Worm (Caenorhabditis elegans): ENCODE data around the gene R166.2.

DNA sequence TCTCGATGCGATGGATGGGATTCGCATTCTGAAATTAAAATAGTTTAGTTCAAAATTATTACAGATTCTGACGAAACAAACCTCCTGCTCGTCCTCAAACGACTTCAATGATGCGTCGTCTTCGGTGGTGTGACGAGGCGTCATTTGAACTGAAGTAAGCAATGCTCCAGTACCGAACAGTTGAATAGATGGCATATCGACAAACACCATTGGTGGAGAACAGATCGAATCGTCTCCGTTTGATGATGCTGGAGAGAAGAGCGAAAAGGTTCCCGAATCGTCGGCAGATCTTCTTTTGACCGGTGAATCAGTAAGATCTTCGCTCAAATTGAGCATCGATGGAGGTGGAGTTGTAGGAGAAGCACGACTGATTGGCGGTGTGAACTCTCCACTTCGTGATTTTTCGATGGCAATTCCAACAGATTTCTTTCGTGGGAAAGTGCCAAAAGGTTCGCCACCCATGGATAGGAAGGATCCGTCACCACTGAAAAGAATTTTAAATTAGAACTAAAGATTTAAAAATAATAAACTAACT is 7.0 kb upstream of the R166.2 start:
- TF ChIP-seq ama-1 (optimal IDR thresholded peaks at IDR 0.05) (peak; percentile 22), F13C5.2 (tag; optimal IDR thresholded peaks at IDR 0.05) (no peak)

Measured in whole organism, early embryonic.